Fruit fly (Drosophila melanogaster) whole organism, embryonic: ENCODE results near the gene Mybbp1A.
A peak's percentile ranks its signal among the peaks of the same experiment; 100 is the strongest.

Source experiments
- Atf6 ChIP-seq: fragments of 200-800 bp; sonication (Bioruptor generic); IDR thresholded peaks from 2 replicates; pipeline ENCODE4 v1.3.6; 2022; ENCODE audit warnings: missing biosample characterization, missing genetic modification characterization
- Bteb2 ChIP-seq: fragments of 200-800 bp; sonication (Bioruptor generic); optimal IDR thresholded peaks from 2 replicates; lab custom pipeline; 2016; ENCODE audit warnings: missing biosample characterization, missing genetic modification characterization
- CG10209 ChIP-seq: fragments of 200-800 bp; sonication (Bioruptor generic); optimal IDR thresholded peaks from 3 replicates; lab custom pipeline; 2017; ENCODE audit warnings: missing biosample characterization, mild to moderate bottlenecking, missing genetic modification characterization, missing genetic modification reagents
- CG1024 ChIP-seq: fragments of 200-800 bp; sonication (Bioruptor generic); IDR thresholded peaks from 2 replicates; pipeline ENCODE4 v1.3.6; 2022; ENCODE audit warnings: missing biosample characterization, missing genetic modification characterization
- CG10267 ChIP-seq: fragments of 200-800 bp; sonication (Bioruptor generic); optimal IDR thresholded peaks from 2 replicates; lab custom pipeline; 2018; ENCODE audit warnings: missing biosample characterization, mild to moderate bottlenecking, missing genetic modification characterization, moderate library complexity
- CG11723 ChIP-seq: fragments of 200-800 bp; sonication (Bioruptor generic); optimal IDR thresholded peaks from 2 replicates; lab custom pipeline; 2017; ENCODE audit warnings: missing biosample characterization, mild to moderate bottlenecking, missing genetic modification characterization
- CG12391 ChIP-seq: fragments of 200-800 bp; sonication (Bioruptor generic); optimal IDR thresholded peaks from 3 replicates; lab custom pipeline; 2018; ENCODE audit warnings: missing biosample characterization, mild to moderate bottlenecking, missing genetic modification characterization, moderate library complexity
- CG13287 ChIP-seq: fragments of 200-800 bp; sonication (Bioruptor generic); IDR thresholded peaks from 2 replicates; pipeline ENCODE4 v1.3.6; 2022; ENCODE audit warnings: missing biosample characterization, missing genetic modification characterization; ENCODE audit not compliant: partially characterized antibody
- CG15696 ChIP-seq: fragments of 200-800 bp; sonication (Bioruptor generic); optimal IDR thresholded peaks from 2 replicates; lab custom pipeline; 2019; ENCODE audit warnings: missing biosample characterization, mild to moderate bottlenecking, missing genetic modification characterization, moderate library complexity
- CG1603 ChIP-seq: fragments of 200-800 bp; sonication (Bioruptor generic); optimal IDR thresholded peaks from 2 replicates; lab custom pipeline; 2019; ENCODE audit warnings: missing biosample characterization, mild to moderate bottlenecking, missing genetic modification characterization, moderate library complexity
- CG17385 ChIP-seq: fragments of 200-800 bp; sonication (Bioruptor generic); optimal IDR thresholded peaks from 3 replicates; lab custom pipeline; 2018; ENCODE audit warnings: missing biosample characterization, mild to moderate bottlenecking, missing genetic modification characterization
- CG1832 ChIP-seq: fragments of 200-800 bp; sonication (Bioruptor generic); optimal IDR thresholded peaks from 2 replicates; lab custom pipeline; 2017; ENCODE audit warnings: missing biosample characterization, mild to moderate bottlenecking, missing genetic modification characterization, inconsistent platforms
- CG18764 ChIP-seq: fragments of 200-800 bp; sonication (Bioruptor generic); optimal IDR thresholded peaks from 3 replicates; lab custom pipeline; 2016; ENCODE audit warnings: missing biosample characterization, missing genetic modification characterization
- CG5180 ChIP-seq: fragments of 200-800 bp; sonication (Bioruptor generic); optimal IDR thresholded peaks from 3 replicates; lab custom pipeline; 2017; ENCODE audit warnings: missing biosample characterization, missing genetic modification characterization, mild to moderate bottlenecking, moderate library complexity, missing genetic modification reagents
- CG6854 ChIP-seq: fragments of 200-800 bp; sonication (Bioruptor generic); optimal IDR thresholded peaks from 3 replicates; lab custom pipeline; 2017; ENCODE audit warnings: missing biosample characterization, mild to moderate bottlenecking, missing genetic modification characterization
- CG7786 ChIP-seq: fragments of 200-800 bp; sonication (Bioruptor generic); optimal IDR thresholded peaks from 2 replicates; lab custom pipeline; 2016; ENCODE audit warnings: missing biosample characterization, missing genetic modification characterization
- CG8290 ChIP-seq, 3 experiments: fragments of 200-800 bp; sonication (Bioruptor generic); optimal IDR thresholded peaks; 2 replicates each; lab custom pipeline; 2016 to 2019; ENCODE audit warnings: missing biosample characterization in 3 of 3, missing genetic modification characterization in 3 of 3, mild to moderate bottlenecking in 2 of 3, moderate library complexity in 1 of 3
- CG8388 ChIP-seq: fragments of 200-800 bp; sonication (Bioruptor generic); optimal IDR thresholded peaks from 2 replicates; lab custom pipeline; 2019; ENCODE audit warnings: missing biosample characterization, mild to moderate bottlenecking, missing genetic modification characterization, moderate library complexity
- CG8478 ChIP-seq: fragments of >200 bp; optimal IDR thresholded peaks from 2 replicates; lab custom pipeline; 2018
- D19A ChIP-seq: fragments of 200-800 bp; optimal IDR thresholded peaks from 3 replicates; lab custom pipeline; 2019; ENCODE audit warnings: missing biosample characterization, mild to moderate bottlenecking, missing genetic modification characterization, moderate library complexity
- Doc3 ChIP-seq: fragments of 200-800 bp; sonication (Bioruptor generic); IDR thresholded peaks from 3 replicates; pipeline ENCODE4 v1.3.6; 2022; ENCODE audit warnings: missing biosample characterization, missing genetic modification characterization; ENCODE audit not compliant: partially characterized antibody
- Dp ChIP-seq: fragments of 200-800 bp; sonication (Bioruptor generic); optimal IDR thresholded peaks from 2 replicates; lab custom pipeline; 2018; ENCODE audit warnings: missing biosample characterization, mild to moderate bottlenecking, missing genetic modification characterization, moderate library complexity
- Drgx ChIP-seq: fragments of 200-800 bp; sonication (Bioruptor generic); IDR thresholded peaks from 2 replicates; pipeline ENCODE4 v1.3.6; 2022; ENCODE audit warnings: missing biosample characterization, missing genetic modification characterization
- Fer1 ChIP-seq: fragments of 200-800 bp; sonication (Bioruptor generic); optimal IDR thresholded peaks from 2 replicates; lab custom pipeline; 2017; ENCODE audit warnings: missing biosample characterization, mild to moderate bottlenecking, missing genetic modification characterization
- GATAe ChIP-seq: fragments of 200-800 bp; sonication (Bioruptor generic); conservative IDR thresholded peaks from 2 replicates; pipeline ENCODE4 v1.3.6; 2022; ENCODE audit warnings: missing biosample characterization, missing genetic modification characterization
- Gug ChIP-seq: fragments of 200-800 bp; sonication (Bioruptor generic); IDR thresholded peaks from 4 replicates; pipeline ENCODE4 v1.3.6; 2022; ENCODE audit warnings: missing biosample characterization, missing genetic modification characterization
- H2.0 ChIP-seq: fragments of 200-800 bp; sonication (Bioruptor generic); IDR thresholded peaks from 2 replicates; pipeline ENCODE4 v1.3.6; 2022; ENCODE audit warnings: missing biosample characterization, missing genetic modification characterization
- Hr39 ChIP-seq: fragments of >200 bp; optimal IDR thresholded peaks from 2 replicates; lab custom pipeline; 2017
- Med ChIP-seq: fragments of 200-800 bp; sonication (Bioruptor generic); peaks from one replicate; lab custom pipeline; 2016; ENCODE audit warnings: missing biosample characterization, missing genetic modification characterization, mild to moderate bottlenecking, inconsistent platforms, moderate library complexity
- Nf-YA ChIP-seq: fragments of 200-800 bp; sonication (Bioruptor generic); IDR thresholded peaks from 2 replicates; pipeline ENCODE4 v1.3.6; 2022; ENCODE audit warnings: missing biosample characterization, missing genetic modification characterization
- Nf-YB ChIP-seq: fragments of 200-800 bp; sonication (Bioruptor generic); optimal IDR thresholded peaks from 3 replicates; lab custom pipeline; 2019; ENCODE audit warnings: missing biosample characterization, mild to moderate bottlenecking, missing genetic modification characterization, moderate library complexity
- Nf-YC ChIP-seq: fragments of 200-800 bp; optimal IDR thresholded peaks from 3 replicates; lab custom pipeline; 2019; ENCODE audit warnings: missing biosample characterization, mild to moderate bottlenecking, missing genetic modification characterization, moderate library complexity
- Usf ChIP-seq: fragments of 200-800 bp; sonication (Bioruptor generic); optimal IDR thresholded peaks from 2 replicates; lab custom pipeline; 2017; ENCODE audit warnings: missing genotype, missing biosample characterization, missing genetic modification characterization
- abd-A ChIP-seq: fragments of 200-800 bp; sonication (Bioruptor generic); optimal IDR thresholded peaks from 3 replicates; lab custom pipeline; 2019; ENCODE audit warnings: missing biosample characterization, mild to moderate bottlenecking, missing genetic modification characterization, moderate library complexity
- cato ChIP-seq: fragments of 200-800 bp; sonication (Bioruptor generic); optimal IDR thresholded peaks from 2 replicates; lab custom pipeline; 2016; ENCODE audit warnings: missing biosample characterization, missing genetic modification characterization, borderline replicate concordance
- cg ChIP-seq: fragments of 200-800 bp; sonication (Bioruptor generic); optimal IDR thresholded peaks from 3 replicates; lab custom pipeline; 2019; ENCODE audit warnings: missing biosample characterization, mild to moderate bottlenecking, missing genetic modification characterization, moderate library complexity
- ftz-f1 ChIP-seq: fragments of 200-800 bp; sonication (Bioruptor generic); optimal IDR thresholded peaks from 2 replicates; lab custom pipeline; 2016; ENCODE audit warnings: missing biosample characterization, missing genetic modification characterization
- grn ChIP-seq: fragments of 200-800 bp; sonication (Bioruptor generic); optimal IDR thresholded peaks from 3 replicates; lab custom pipeline; 2017; ENCODE audit warnings: missing biosample characterization, missing genetic modification characterization
- her ChIP-seq: fragments of 200-800 bp; sonication (Bioruptor generic); optimal IDR thresholded peaks from 2 replicates; lab custom pipeline; 2016; ENCODE audit warnings: missing biosample characterization, missing genetic modification characterization
- hkb ChIP-seq, 2 experiments: fragments of 200-800 bp in 1 of 2; fragments of >200 bp in 1 of 2; sonication (Bioruptor generic) in 1 of 2; IDR thresholded peaks in 1 of 2; optimal IDR thresholded peaks in 1 of 2; 2 replicates each; pipeline versions ENCODE4 v1.3.6 to Lab custom; 2017 to 2022; ENCODE audit warnings: missing biosample characterization in 1 of 2, missing genetic modification characterization in 1 of 2
- jumu ChIP-seq: fragments of 200-800 bp; sonication (Bioruptor generic); optimal IDR thresholded peaks from 3 replicates; lab custom pipeline; 2016; ENCODE audit warnings: missing biosample characterization, missing genetic modification characterization
- lilli ChIP-seq: fragments of 200-800 bp; sonication (Bioruptor generic); optimal IDR thresholded peaks from 3 replicates; lab custom pipeline; 2016; ENCODE audit warnings: missing biosample characterization, missing genetic modification characterization
- mld ChIP-seq: fragments of 200-800 bp; sonication (Bioruptor generic); IDR thresholded peaks from 3 replicates; pipeline ENCODE4 v1.3.6; 2022; ENCODE audit warnings: missing biosample characterization, missing genetic modification characterization; ENCODE audit not compliant: partially characterized antibody
- nerfin-1 ChIP-seq: fragments of 200-800 bp; sonication (Bioruptor generic); optimal IDR thresholded peaks from 3 replicates; lab custom pipeline; 2019; ENCODE audit warnings: missing biosample characterization, mild to moderate bottlenecking, missing genetic modification characterization, moderate library complexity
- nmo ChIP-seq: fragments of 200-800 bp; sonication (Bioruptor generic); optimal IDR thresholded peaks from 2 replicates; lab custom pipeline; 2018; ENCODE audit warnings: missing biosample characterization, mild to moderate bottlenecking, missing genetic modification characterization, moderate library complexity
- onecut ChIP-seq: fragments of 200-800 bp; sonication (Bioruptor generic); IDR thresholded peaks from 2 replicates; pipeline ENCODE4 v1.3.6; 2022; ENCODE audit warnings: missing biosample characterization, missing genetic modification characterization
- pzg ChIP-seq: fragments of 200-800 bp; sonication (Bioruptor generic); optimal IDR thresholded peaks from 3 replicates; lab custom pipeline; 2018; ENCODE audit warnings: missing biosample characterization, mild to moderate bottlenecking, missing genetic modification characterization, moderate library complexity
- slbo ChIP-seq: fragments of 200-800 bp; sonication (Bioruptor generic); IDR thresholded peaks from 2 replicates; pipeline ENCODE4 v1.3.6; 2022; ENCODE audit warnings: missing biosample characterization, missing genetic modification characterization
- stwl ChIP-seq: fragments of 200-800 bp; sonication (Bioruptor generic); optimal IDR thresholded peaks from 3 replicates; lab custom pipeline; 2018; ENCODE audit warnings: missing biosample characterization, mild to moderate bottlenecking, missing genetic modification characterization, moderate library complexity
- z ChIP-seq: fragments of 200-800 bp; sonication (Bioruptor generic); IDR thresholded peaks from 3 replicates; pipeline ENCODE4 v1.3.6; 2022; ENCODE audit warnings: missing biosample characterization, missing genetic modification characterization

The Mybbp1A gene

dm6 chrX:654221-654620 lies 24.6 kb downstream of the Mybbp1A start:
- TF ChIP-seq jumu (GFP tag; lab: Kevin White, UChicago) (no peak), lilli (GFP tag; lab: Kevin White, UChicago) (no peak), CG8478 (peak; percentile 82), GATAe (GFP tag; lab: Robert Waterston, UW) (no peak), nerfin-1 (tag; lab: Kevin White, UChicago) (peak; percentile 62), Nf-YC (tag; lab: Kevin White, UChicago) (peak; percentile 69), H2.0 (GFP tag; lab: Robert Waterston, UW) (no peak), cato (GFP tag; lab: Kevin White, UChicago) (no peak), Med (GFP tag; lab: Kevin White, UChicago) (peak; percentile 64), D19A (no peak), Atf6 (GFP tag; lab: Robert Waterston, UW) (no peak), Nf-YB (GFP tag; lab: Kevin White, UChicago) (peak; percentile 12), z (GFP tag; lab: Robert Waterston, UW) (no peak), CG1832 (GFP tag; lab: Kevin White, UChicago) (peak; percentile 78), CG1603 (tag; lab: Kevin White, UChicago) (peak; percentile 14), CG7786 (GFP tag; lab: Kevin White, UChicago) (no peak), CG11723 (GFP tag; lab: Kevin White, UChicago) (no peak), Gug (GFP tag; lab: Robert Waterston, UW) (no peak), Usf (GFP tag; lab: Kevin White, UChicago) (no peak), Doc3 (GFP tag; lab: Robert Waterston, UW) (no peak), CG10267 (no peak), abd-A (tag; lab: Kevin White, UChicago) (no peak), CG6854 (GFP tag; lab: Kevin White, UChicago) (no peak), her (no peak), CG1024 (no peak), CG8388 (GFP tag; lab: Kevin White, UChicago) (no peak), Bteb2 (GFP tag; lab: Kevin White, UChicago) (no peak), slbo (GFP tag; lab: Robert Waterston, UW) (no peak), CG13287 (GFP tag; lab: Robert Waterston, UW) (no peak), CG12391 (no peak), CG18764 (no peak), Dp (peak; percentile 25), CG8290 (GFP tag; optimal IDR thresholded peaks at IDR 0.05; lab: Kevin White, UChicago) (no peak), CG8290 (tag; optimal IDR thresholded peaks at IDR 0.05; lab: Kevin White, UChicago) (peak in 1 of 2 experiments; percentile 2), stwl (peak; percentile 5), CG10209 (GFP tag; lab: Kevin White, UChicago) (no peak), CG5180 (GFP tag; lab: Kevin White, UChicago) (no peak), Drgx (GFP tag; lab: Robert Waterston, UW) (no peak), Hr39 (lab: Kevin White, UChicago) (no peak), CG15696 (tag; lab: Kevin White, UChicago) (no peak), onecut (GFP tag; lab: Robert Waterston, UW) (peak; percentile 58), Nf-YA (no peak), grn (no peak), nmo (GFP tag; lab: Kevin White, UChicago) (peak; percentile 2), hkb (optimal IDR thresholded peaks at IDR 0.05; lab: Kevin White, UChicago) (no peak), hkb (GFP tag; IDR thresholded peaks at IDR 0.05; lab: Robert Waterston, UW) (no peak), Fer1 (GFP tag; lab: Kevin White, UChicago) (peak; percentile 17), pzg (GFP tag; lab: Kevin White, UChicago) (peak; percentile 31), cg (peak; percentile 14), ftz-f1 (no peak), mld (GFP tag; lab: Robert Waterston, UW) (no peak), CG17385 (GFP tag; lab: Kevin White, UChicago) (no peak)
